Fruit fly (Drosophila melanogaster): Measurements from ENCODE around the gene CG5478.
A peak's percentile ranks its signal among the peaks of the same experiment; 100 is the strongest.

The CG5478 gene

DNA sequence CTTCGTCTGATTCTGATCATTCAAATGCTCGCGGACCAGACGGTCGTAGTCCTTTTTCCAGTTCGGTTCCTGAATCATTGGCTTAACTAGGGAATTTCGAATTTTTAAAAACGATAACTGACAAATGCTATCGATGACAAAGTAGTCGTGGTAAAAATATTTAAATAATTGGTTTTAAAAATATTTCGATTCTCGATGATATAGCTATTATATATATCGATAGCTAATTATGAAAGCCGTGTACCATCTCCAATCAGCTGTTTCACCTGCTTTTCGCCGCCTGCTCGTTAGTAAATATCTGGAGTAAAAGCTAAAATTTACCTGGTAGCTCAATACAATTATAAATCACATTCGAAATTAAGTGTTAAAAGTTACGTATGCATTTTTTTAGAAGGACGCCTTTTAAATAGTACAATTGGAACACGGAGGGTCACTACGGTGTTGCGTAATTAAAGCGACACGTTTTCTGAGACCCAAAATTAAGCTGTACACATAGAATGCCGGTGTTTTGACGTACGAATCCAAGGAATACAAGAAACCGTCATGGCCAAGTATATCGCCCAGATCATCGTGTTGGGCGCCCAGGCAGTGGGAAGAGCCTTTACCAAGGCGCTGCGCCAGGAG, at the start of gene CG5478, which contains the start of gene blp (continued):
- TF ChIP-seq Drgx (GFP tag; IDR thresholded peaks at IDR 0.05) (no peak), CG6683 (GFP tag; optimal IDR thresholded peaks at IDR 0.05) (no peak), CG10979 (tag; optimal IDR thresholded peaks at IDR 0.05) (no peak), CG1832 (GFP tag; optimal IDR thresholded peaks at IDR 0.05) (no peak), H15 (GFP tag; IDR thresholded peaks at IDR 0.05) (no peak), CG1233 (GFP tag; optimal IDR thresholded peaks at IDR 0.05) (no peak), CG12236 (GFP tag; optimal IDR thresholded peaks at IDR 0.05) (no peak), CG17186 (GFP tag; optimal IDR thresholded peaks at IDR 0.05) (no peak), CG8290 (GFP tag; optimal IDR thresholded peaks at IDR 0.05) (no peak), CG8290 (tag; optimal IDR thresholded peaks at IDR 0.05) (no peak), CG4854 (GFP tag; optimal IDR thresholded peaks at IDR 0.05) (no peak), Oli (tag; optimal IDR thresholded peaks at IDR 0.05) (no peak), CG10209 (GFP tag; optimal IDR thresholded peaks at IDR 0.05) (no peak), CG13894 (tag; optimal IDR thresholded peaks at IDR 0.05) (no peak), H2.0 (GFP tag; IDR thresholded peaks at IDR 0.05) (no peak), Neu2 (GFP tag; optimal IDR thresholded peaks at IDR 0.05; ENCODE audit: borderline replicate concordance) (no peak), bab2 (GFP tag; optimal IDR thresholded peaks at IDR 0.05) (no peak), cato (GFP tag; optimal IDR thresholded peaks at IDR 0.05; ENCODE audit: borderline replicate concordance) (no peak), zfh2 (GFP tag; optimal IDR thresholded peaks at IDR 0.05) (no peak), pb (GFP tag; optimal IDR thresholded peaks at IDR 0.05) (no peak), ase (GFP tag; IDR thresholded peaks at IDR 0.05) (no peak), row (GFP tag; IDR thresholded peaks at IDR 0.05) (peak; percentile 39), CkIIα-i1 (GFP tag; IDR thresholded peaks at IDR 0.05) (no peak), pita (GFP tag; optimal IDR thresholded peaks at IDR 0.05) (no peak), pzg (GFP tag; optimal IDR thresholded peaks at IDR 0.05) (peak; percentile 69), CG7745 (tag; optimal IDR thresholded peaks at IDR 0.05) (no peak), en (GFP tag; optimal IDR thresholded peaks at IDR 0.05) (no peak), CG11560 (tag; IDR thresholded peaks at IDR 0.05) (no peak; the same call in 2 of the 3 replicates), NFAT (GFP tag; IDR thresholded peaks at IDR 0.05) (no peak), Hr51 (GFP tag; optimal IDR thresholded peaks at IDR 0.05) (no peak), B-H2 (GFP tag; optimal IDR thresholded peaks at IDR 0.05) (no peak), ERR (GFP tag; optimal IDR thresholded peaks at IDR 0.05) (no peak), Doc3 (GFP tag; IDR thresholded peaks at IDR 0.05; ENCODE audit: partially characterized antibody) (peak; percentile 92), Dp (GFP tag; optimal IDR thresholded peaks at IDR 0.05) (peak; percentile 88), maf-S (GFP tag; optimal IDR thresholded peaks at IDR 0.05) (no peak), CG10274 (GFP tag; optimal IDR thresholded peaks at IDR 0.05) (no peak), seq (GFP tag; IDR thresholded peaks at IDR 0.05) (no peak), Fer3 (tag; optimal IDR thresholded peaks at IDR 0.05) (no peak), CG3838 (GFP tag; optimal IDR thresholded peaks at IDR 0.05) (no peak), CG10565 (GFP tag; optimal IDR thresholded peaks at IDR 0.05) (no peak), B-H1 (GFP tag; IDR thresholded peaks at IDR 0.05) (no peak), jigr1 (GFP tag; IDR thresholded peaks at IDR 0.05) (no peak), CG15479 (GFP tag; optimal IDR thresholded peaks at IDR 0.05) (no peak), CG18476 (GFP tag; optimal IDR thresholded peaks at IDR 0.05) (no peak), ab (GFP tag; optimal IDR thresholded peaks at IDR 0.05) (no peak), lab (GFP tag; optimal IDR thresholded peaks at IDR 0.05) (no peak), TFAM (GFP tag; optimal IDR thresholded peaks at IDR 0.05) (no peak), MESR4 (GFP tag; optimal IDR thresholded peaks at IDR 0.05) (peak; percentile 40), Med (GFP tag) (peak; percentile 72), Sox102F (GFP tag; optimal IDR thresholded peaks at IDR 0.05) (no peak), run (tag; optimal IDR thresholded peaks at IDR 0.05) (no peak)

Measured in whole organism, embryonic.